Fruit fly (Drosophila melanogaster) Kc167 (cell line): ENCODE results near the gene CG16824.

Experiments used
- Sin3A ChIP-seq: fragments of >200 bp; optimal IDR thresholded peaks from 2 replicates; lab custom pipeline; 2018; ENCODE audit warnings: missing external identifiers
- h ChIP-seq: fragments of >200 bp; optimal IDR thresholded peaks from 3 replicates; lab custom pipeline; 2018; ENCODE audit warnings: missing external identifiers
- psq ChIP-seq: fragments of >200 bp; optimal IDR thresholded peaks from 2 replicates; lab custom pipeline; 2017; ENCODE audit warnings: missing external identifiers
- ttk ChIP-seq: sonication (Bioruptor generic); optimal IDR thresholded peaks from 2 replicates; lab custom pipeline; 2017; ENCODE audit warnings: missing external identifiers

- no peak for TF ChIP-seq Sin3A
- no peak for TF ChIP-seq psq (lab: Kevin White, UChicago)
- no peak for TF ChIP-seq h
- TF ChIP-seq ttk: no peak
These were observed 48.0 kb upstream of the CG16824 start for dm6 chr2L:13244759-13245308.
